Worm (Caenorhabditis elegans) whole organism, young adult: ENCODE results near the gene srt-32.
A peak's percentile ranks its signal among the peaks of the same experiment; 100 is the strongest.

Source experiments
- B0035.1 ChIP-seq: sonication (generic microtip); optimal IDR thresholded peaks from 2 replicates; lab custom pipeline; 2016; ENCODE audit warnings: missing genetic modification characterization, mild to moderate bottlenecking, missing compliant biosample characterization, missing genotype, missing genetic modification reagents
- F57C9.4 ChIP-seq: sonication (generic microtip); optimal IDR thresholded peaks from 2 replicates; lab custom pipeline; 2017; ENCODE audit warnings: mild to moderate bottlenecking, missing genetic modification characterization, missing compliant biosample characterization
- K12H6.12 ChIP-seq: fragments of 200-800 bp; sonication (Bioruptor generic); optimal IDR thresholded peaks from 2 replicates; lab custom pipeline; 2018; ENCODE audit warnings: mild to moderate bottlenecking, missing genetic modification characterization, missing compliant biosample characterization
- T07F8.4 ChIP-seq: sonication (generic microtip); optimal IDR thresholded peaks from 2 replicates; lab custom pipeline; 2016; ENCODE audit warnings: mild to moderate bottlenecking, missing genetic modification characterization, moderate library complexity, missing compliant biosample characterization
- ama-1 ChIP-seq, 3 experiments: fragments of 150-350 bp in 1 of 3; sonication (generic microtip) in 2 of 3; optimal IDR thresholded peaks; 2 replicates each; lab custom pipeline; 2014 to 2018; ENCODE audit warnings: missing biosample characterization in 2 of 3, missing genetic modification characterization in 2 of 3, missing genetic modification reagents in 2 of 3
- aptf-2 ChIP-seq: fragments of 200-800 bp; sonication (Bioruptor generic); conservative IDR thresholded peaks from 2 replicates; pipeline ENCODE4 v1.3.6; 2022; ENCODE audit warnings: missing genetic modification reagents, missing genetic modification characterization, missing compliant biosample characterization
- athp-1 ChIP-seq: sonication (generic microtip); optimal IDR thresholded peaks from 2 replicates; lab custom pipeline; 2017; ENCODE audit warnings: mild to moderate bottlenecking, missing genetic modification characterization, missing compliant biosample characterization
- bed-1 ChIP-seq: fragments of 200-800 bp; sonication (Bioruptor generic); IDR thresholded peaks from 2 replicates; pipeline ENCODE4 v1.3.6; 2022; ENCODE audit warnings: missing genetic modification reagents, missing genetic modification characterization, missing compliant biosample characterization
- ccch-3 ChIP-seq: fragments of 200-800 bp; sonication (Bioruptor generic); optimal IDR thresholded peaks from 2 replicates; lab custom pipeline; 2018; ENCODE audit warnings: mild to moderate bottlenecking, missing genetic modification characterization, missing compliant biosample characterization
- ceh-100 ChIP-seq: fragments of 200-800 bp; sonication (Bioruptor generic); IDR thresholded peaks from 2 replicates; pipeline ENCODE4 v1.3.6; 2022; ENCODE audit warnings: missing genetic modification reagents, missing genetic modification characterization, missing compliant biosample characterization
- ceh-79 ChIP-seq: sonication (generic microtip); optimal IDR thresholded peaks from 2 replicates; lab custom pipeline; 2017; ENCODE audit warnings: mild to moderate bottlenecking, missing genetic modification characterization, missing compliant biosample characterization
- ceh-91 ChIP-seq: fragments of 200-800 bp; sonication (Bioruptor generic); IDR thresholded peaks from 2 replicates; pipeline ENCODE4 v1.3.6; 2022; ENCODE audit warnings: missing genetic modification reagents, missing genetic modification characterization, missing compliant biosample characterization
- chd-7 ChIP-seq: sonication (generic microtip); optimal IDR thresholded peaks from 2 replicates; lab custom pipeline; 2016; ENCODE audit warnings: mild to moderate bottlenecking, missing genetic modification characterization, moderate library complexity, missing compliant biosample characterization
- dpff-1 ChIP-seq: sonication (generic microtip); optimal IDR thresholded peaks from 2 replicates; lab custom pipeline; 2017; ENCODE audit warnings: mild to moderate bottlenecking, missing genetic modification characterization, missing compliant biosample characterization
- dpl-1 ChIP-seq: fragments of 150-350 bp; optimal IDR thresholded peaks from 2 replicates; lab custom pipeline; 2014; ENCODE audit warnings: missing biosample characterization, missing genetic modification reagents, missing genetic modification characterization
- efl-1 ChIP-seq: fragments of 150-350 bp; optimal IDR thresholded peaks from 2 replicates; lab custom pipeline; 2014; ENCODE audit warnings: missing biosample characterization, missing genetic modification reagents, missing genetic modification characterization
- fkh-3 ChIP-seq: sonication (generic microtip); optimal IDR thresholded peaks from 2 replicates; lab custom pipeline; 2016; ENCODE audit warnings: mild to moderate bottlenecking, missing genetic modification characterization, missing compliant biosample characterization
- hrde-1 ChIP-seq: sonication (generic microtip); optimal IDR thresholded peaks from 2 replicates; lab custom pipeline; 2016; ENCODE audit warnings: missing genetic modification characterization, mild to moderate bottlenecking, missing compliant biosample characterization, moderate library complexity, missing genotype, missing genetic modification reagents, borderline replicate concordance
- let-607 ChIP-seq, 2 experiments: fragments of 200-800 bp in 1 of 2; sonication (Bioruptor generic) in 1 of 2; sonication (generic microtip) in 1 of 2; optimal IDR thresholded peaks; 2 replicates each; lab custom pipeline; 2016 to 2018; ENCODE audit warnings: mild to moderate bottlenecking in 2 of 2, missing compliant biosample characterization in 2 of 2, missing genetic modification characterization in 2 of 2, moderate library complexity in 2 of 2, missing genotype in 1 of 2
- lsl-1 ChIP-seq: fragments of 200-800 bp; sonication (Bioruptor generic); optimal IDR thresholded peaks from 2 replicates; lab custom pipeline; 2018; ENCODE audit warnings: mild to moderate bottlenecking, missing genetic modification characterization, moderate library complexity, missing compliant biosample characterization
- madf-6 ChIP-seq: fragments of 200-800 bp; sonication (Bioruptor generic); IDR thresholded peaks from 2 replicates; pipeline ENCODE4 v1.3.6; 2022; ENCODE audit warnings: missing genetic modification reagents, missing genetic modification characterization, missing compliant biosample characterization
- madf-8 ChIP-seq: fragments of 200-800 bp; sonication (Bioruptor generic); conservative IDR thresholded peaks from 2 replicates; pipeline ENCODE4 v1.3.6; 2022; ENCODE audit warnings: missing genetic modification reagents, missing genetic modification characterization, missing compliant biosample characterization
- mcd-1 ChIP-seq: fragments of 200-800 bp; sonication (Bioruptor generic); IDR thresholded peaks from 2 replicates; pipeline ENCODE4 v1.3.6; 2022; ENCODE audit warnings: missing genetic modification reagents, missing genetic modification characterization, missing compliant biosample characterization
- mxl-1 ChIP-seq: sonication (generic microtip); optimal IDR thresholded peaks from 2 replicates; lab custom pipeline; 2016; ENCODE audit warnings: missing genetic modification characterization, missing compliant biosample characterization
- nhr-80 ChIP-seq: sonication (generic microtip); optimal IDR thresholded peaks from 2 replicates; lab custom pipeline; 2016; ENCODE audit warnings: missing genetic modification characterization, missing compliant biosample characterization
- pbrm-1 ChIP-seq: fragments of 200-800 bp; sonication (Bioruptor generic); IDR thresholded peaks from 2 replicates; pipeline ENCODE4 v1.3.6; 2022; ENCODE audit warnings: missing genetic modification reagents, missing genetic modification characterization, missing compliant biosample characterization
- rcor-1 ChIP-seq: fragments of 200-800 bp; sonication (Bioruptor generic); IDR thresholded peaks from 2 replicates; pipeline ENCODE4 v1.3.6; 2022; ENCODE audit warnings: missing genetic modification reagents, missing genetic modification characterization, missing compliant biosample characterization
- rpc-1 ChIP-seq, 2 experiments: fragments of 150-350 bp in 1 of 2; sonication (generic microtip) in 1 of 2; optimal IDR thresholded peaks; 2 replicates each; lab custom pipeline; 2014 to 2018; ENCODE audit warnings: missing biosample characterization in 1 of 2, missing genetic modification characterization in 1 of 2, missing genetic modification reagents in 1 of 2, missing genotype in 1 of 2
- sdz-38 ChIP-seq: sonication (generic microtip); optimal IDR thresholded peaks from 2 replicates; lab custom pipeline; 2016; ENCODE audit warnings: missing genotype, missing genetic modification characterization, missing compliant biosample characterization
- unc-62 ChIP-seq: fragments of 150-350 bp; optimal IDR thresholded peaks from 2 replicates; lab custom pipeline; 2014; ENCODE audit warnings: missing biosample characterization, missing genetic modification reagents, missing genetic modification characterization
- zfh-2 ChIP-seq: fragments of 200-800 bp; sonication (Bioruptor generic); conservative IDR thresholded peaks from 2 replicates; pipeline ENCODE4 v1.3.6; 2022; ENCODE audit warnings: missing genetic modification reagents, missing genetic modification characterization, missing compliant biosample characterization
- ztf-22 ChIP-seq: fragments of 200-800 bp; sonication (Bioruptor generic); optimal IDR thresholded peaks from 2 replicates; lab custom pipeline; 2018; ENCODE audit warnings: mild to moderate bottlenecking, missing genetic modification characterization, moderate library complexity, missing compliant biosample characterization
- ztf-25 ChIP-seq: fragments of 200-800 bp; sonication (Bioruptor generic); IDR thresholded peaks from 2 replicates; pipeline ENCODE4 v1.3.6; 2022; ENCODE audit warnings: missing genetic modification reagents, missing genetic modification characterization, missing compliant biosample characterization
- ztf-28 ChIP-seq: fragments of 200-800 bp; sonication (Bioruptor generic); IDR thresholded peaks from 2 replicates; pipeline ENCODE4 v1.3.6; 2022; ENCODE audit warnings: missing genetic modification reagents, missing genetic modification characterization, missing compliant biosample characterization

The srt-32 gene

DNA sequence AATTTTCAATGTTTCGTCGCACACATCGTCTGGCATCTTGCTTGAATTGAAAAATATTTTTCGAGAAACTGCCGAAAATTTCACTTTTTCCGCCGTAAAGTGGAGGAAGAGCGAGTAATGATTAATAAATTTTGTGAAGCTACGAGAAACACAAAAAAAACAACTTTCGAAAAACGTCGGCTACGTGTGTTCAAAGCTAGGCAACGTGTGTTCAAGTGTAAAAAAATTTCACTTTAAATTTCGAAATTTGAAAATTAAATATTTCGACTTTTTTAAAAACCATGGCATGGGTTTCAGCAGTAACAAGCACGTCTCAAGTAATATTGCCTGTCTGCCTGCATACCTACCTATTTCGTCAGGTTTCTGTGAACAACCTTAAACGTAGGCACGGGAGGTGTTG, 23.1 kb upstream of the srt-32 start, which contains the start of gene tag-191:
TSS of gene tag-191 (minus strand) at position 101 of the 400 bp plus-strand sequence.
- TF ChIP-seq chd-7 (tag; lab: Kevin White, UChicago), result no peak
- TF ChIP-seq ztf-22 (GFP tag; lab: Kevin White, UChicago), result no peak
- TF ChIP-seq fkh-3 (tag; lab: Kevin White, UChicago), result no peak
- TF ChIP-seq efl-1 (GFP tag; lab: Kevin White, UChicago), result no peak
- no peak for TF ChIP-seq mxl-1 (tag; lab: Kevin White, UChicago)
- no peak for TF ChIP-seq mcd-1 (GFP tag; lab: Robert Waterston, UW)
- TF ChIP-seq ama-1 (optimal IDR thresholded peaks at IDR 0.05; lab: Kevin White, UChicago), result no peak
- no peak for TF ChIP-seq ama-1 (GFP tag; optimal IDR thresholded peaks at IDR 0.05; lab: Kevin White, UChicago)
- no peak for TF ChIP-seq ztf-25 (GFP tag; lab: Robert Waterston, UW)

DNA sequence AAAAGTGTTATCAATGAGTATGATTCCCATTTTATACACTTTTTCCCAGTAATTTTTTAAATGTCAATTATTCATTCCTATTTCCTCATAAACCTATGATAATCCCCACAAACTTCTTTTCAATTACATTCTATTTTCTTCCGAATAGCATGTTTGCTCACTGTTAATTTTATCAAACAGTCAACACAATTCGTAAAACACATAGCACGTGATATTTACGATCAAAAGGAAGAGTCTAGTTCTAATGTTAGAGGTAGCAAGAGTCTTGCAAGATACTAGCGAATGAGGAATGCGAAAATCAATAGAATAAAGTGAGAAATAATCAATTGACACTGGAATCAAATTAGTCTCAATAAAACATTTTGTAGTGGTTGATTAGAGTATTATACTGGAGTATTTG, 20.1 kb upstream of the srt-32 start:
- TF ChIP-seq athp-1 (tag; lab: Kevin White, UChicago), result no peak
- TF ChIP-seq unc-62 (GFP tag; lab: Kevin White, UChicago), result no peak
- no peak for TF ChIP-seq pbrm-1 (GFP tag; lab: Robert Waterston, UW)
- no peak for TF ChIP-seq dpff-1 (tag; lab: Kevin White, UChicago)
- no peak for TF ChIP-seq F57C9.4 (tag; lab: Kevin White, UChicago)
- no peak for TF ChIP-seq ceh-100 (GFP tag; lab: Robert Waterston, UW)
- TF ChIP-seq ztf-28 (GFP tag; lab: Robert Waterston, UW), result no peak
- no peak for TF ChIP-seq K12H6.12 (tag; lab: Kevin White, UChicago)
- no peak for TF ChIP-seq B0035.1
- TF ChIP-seq ccch-3, result no peak
- TF ChIP-seq hrde-1, result no peak
- TF ChIP-seq T07F8.4 (tag; lab: Kevin White, UChicago), result no peak

DNA sequence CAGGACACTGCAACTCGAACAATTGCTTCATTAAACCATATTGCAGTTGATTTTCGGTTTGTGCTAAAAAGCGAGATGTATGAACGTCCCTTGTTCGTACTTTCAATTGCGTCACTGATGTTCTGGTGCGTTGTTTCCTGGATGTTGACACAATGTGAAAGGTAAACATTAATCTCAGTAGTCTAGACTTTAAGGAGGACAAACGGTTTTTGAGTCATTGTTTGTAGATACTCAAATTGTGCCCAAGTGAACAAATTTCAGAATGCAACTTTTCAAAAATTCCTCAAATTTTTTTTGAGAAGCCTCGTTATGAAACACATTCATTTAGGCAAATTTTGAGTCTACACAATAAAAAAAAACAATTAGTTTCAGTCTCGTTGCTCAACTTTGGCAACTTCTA, 18.5 kb upstream of the srt-32 start:
- TF ChIP-seq mxl-1 (tag; lab: Kevin White, UChicago), result no peak
- no peak for TF ChIP-seq sdz-38
- TF ChIP-seq bed-1 (GFP tag; lab: Robert Waterston, UW), result no peak
- no peak for TF ChIP-seq aptf-2

DNA sequence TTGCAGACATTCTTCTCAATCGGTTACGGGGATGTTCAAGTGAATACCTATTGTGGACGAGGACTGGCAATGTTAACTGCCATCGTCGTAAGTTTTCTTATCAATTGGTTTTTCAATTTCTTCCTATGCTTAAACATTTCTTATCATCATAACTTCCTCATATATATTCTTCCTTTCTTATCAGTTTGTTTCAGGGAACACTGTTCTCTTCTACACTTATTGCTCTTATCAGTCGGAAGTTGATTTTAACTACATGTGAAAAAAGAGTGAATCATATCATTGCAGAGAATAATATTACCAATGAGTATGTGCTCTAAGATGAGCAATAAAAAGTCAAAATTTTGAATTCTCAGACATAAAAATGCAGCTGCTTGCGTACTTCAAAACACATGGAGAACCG, 17.3 kb upstream of the srt-32 start:
- TF ChIP-seq rpc-1 (optimal IDR thresholded peaks at IDR 0.05; lab: Kevin White, UChicago) (no peak), rpc-1 (tag; optimal IDR thresholded peaks at IDR 0.05; lab: Kevin White, UChicago) (no peak), nhr-80 (tag; lab: Kevin White, UChicago) (peak; percentile 42)

DNA sequence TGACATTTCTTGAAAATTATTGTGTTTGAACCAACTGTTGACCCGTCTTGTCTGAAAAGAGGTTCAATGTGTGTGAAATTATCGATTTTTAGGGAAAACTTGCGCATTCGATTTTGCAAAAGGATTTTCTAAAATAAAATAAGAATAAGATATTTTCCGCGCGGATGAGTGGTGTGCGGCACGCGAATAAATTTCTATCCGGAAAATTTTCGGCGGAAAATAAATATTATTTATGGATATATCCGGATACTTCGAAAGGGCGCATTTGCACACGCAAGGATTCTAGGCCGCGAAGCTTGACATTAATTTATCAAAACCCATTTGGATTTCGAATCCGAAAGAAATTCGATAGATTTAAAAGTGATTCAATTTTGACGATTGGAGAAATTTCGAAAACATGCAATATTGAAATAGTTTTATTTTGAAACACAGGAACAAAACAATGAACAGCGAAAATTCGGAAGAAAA, 13.6 kb upstream of the srt-32 start, which contains the start of gene rike-1:
TSS of gene rike-1 (minus strand) at position 51 of the 468 bp plus-strand sequence.
- TF ChIP-seq ceh-91 (peak; percentile 54; the same call in 1 of the 2 replicates), madf-8 (GFP tag; lab: Robert Waterston, UW) (0 out of 2 replicates have a peak, but pooled peaks have one; percentile 21), T07F8.4 (tag; lab: Kevin White, UChicago) (no peak), lsl-1 (GFP tag; lab: Kevin White, UChicago) (peak; percentile 34), dpl-1 (GFP tag; lab: Kevin White, UChicago) (peak; percentile 9), ceh-79 (tag; lab: Kevin White, UChicago) (no peak), let-607 (tag; optimal IDR thresholded peaks at IDR 0.05; lab: Kevin White, UChicago) (peak in 1 of 2 experiments; percentile 9), zfh-2 (GFP tag; lab: Robert Waterston, UW) (no peak), rcor-1 (0 out of 2 replicates have a peak, but pooled peaks have one; percentile 8), efl-1 (GFP tag; lab: Kevin White, UChicago) (peak; percentile 15), madf-6 (GFP tag; lab: Robert Waterston, UW) (peak; percentile 49; the same call in 1 of the 2 replicates)
